Fruit fly (Drosophila melanogaster) whole organism, pupa: ENCODE data around the gene Tat.

Source experiments
- CG32121 ChIP-seq: fragments of 200-800 bp; sonication (Bioruptor generic); IDR thresholded peaks from 2 replicates; pipeline ENCODE4 v1.3.6; 2022; ENCODE audit warnings: missing biosample characterization, missing genetic modification characterization
- CG8301 ChIP-seq: fragments of 200-800 bp; sonication (Bioruptor generic); optimal IDR thresholded peaks from 2 replicates; lab custom pipeline; 2018; ENCODE audit warnings: missing biosample characterization, mild to moderate bottlenecking, missing genetic modification characterization
- CG9948 ChIP-seq: fragments of 200-800 bp; sonication (Bioruptor generic); optimal IDR thresholded peaks from 2 replicates; lab custom pipeline; 2018; ENCODE audit warnings: missing biosample characterization, mild to moderate bottlenecking, missing genetic modification characterization, moderate library complexity

DNA sequence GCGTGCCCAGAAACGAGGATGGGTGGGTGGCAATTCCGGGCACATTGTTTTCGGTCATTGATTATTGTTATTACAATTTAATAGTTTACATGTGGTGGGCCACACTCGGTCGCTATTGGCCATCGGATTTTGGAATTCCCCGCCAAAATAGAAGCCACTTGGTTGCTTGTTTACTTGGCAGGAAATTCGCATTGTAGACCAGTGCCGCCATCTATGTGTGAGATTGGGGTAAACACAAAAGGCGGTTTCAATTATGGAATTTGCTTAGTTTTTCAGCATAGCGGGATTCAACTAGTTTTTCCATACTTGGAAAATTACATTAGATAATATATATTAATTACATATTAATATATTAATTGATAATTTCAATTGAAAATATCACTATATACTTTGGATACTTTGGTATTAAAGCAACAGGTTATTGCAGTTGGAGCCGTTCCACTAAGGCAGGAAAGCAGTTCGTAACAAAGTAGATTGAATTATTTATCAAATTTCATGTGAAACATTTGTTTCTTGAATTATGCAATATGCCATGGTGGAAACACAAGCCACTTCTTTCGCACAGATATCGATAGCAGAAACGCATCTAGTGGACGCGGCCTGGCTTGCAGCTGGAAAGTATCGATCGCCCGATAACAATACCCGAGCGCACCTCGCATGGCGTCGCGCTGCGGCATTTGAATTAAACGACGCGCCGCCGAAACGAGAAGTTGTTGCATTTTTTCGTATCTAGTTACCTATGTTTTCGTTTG lies 13.8 kb upstream of the Tat start, which contains the start of gene mud:
- TF ChIP-seq CG32121 (GFP tag; lab: Robert Waterston, UW) (no peak), CG8301 (tag; lab: Kevin White, UChicago) (no peak), CG9948 (tag; lab: Kevin White, UChicago) (no peak)
